Worm (Caenorhabditis elegans): ENCODE measurements around the gene B0244.17.

DNA sequence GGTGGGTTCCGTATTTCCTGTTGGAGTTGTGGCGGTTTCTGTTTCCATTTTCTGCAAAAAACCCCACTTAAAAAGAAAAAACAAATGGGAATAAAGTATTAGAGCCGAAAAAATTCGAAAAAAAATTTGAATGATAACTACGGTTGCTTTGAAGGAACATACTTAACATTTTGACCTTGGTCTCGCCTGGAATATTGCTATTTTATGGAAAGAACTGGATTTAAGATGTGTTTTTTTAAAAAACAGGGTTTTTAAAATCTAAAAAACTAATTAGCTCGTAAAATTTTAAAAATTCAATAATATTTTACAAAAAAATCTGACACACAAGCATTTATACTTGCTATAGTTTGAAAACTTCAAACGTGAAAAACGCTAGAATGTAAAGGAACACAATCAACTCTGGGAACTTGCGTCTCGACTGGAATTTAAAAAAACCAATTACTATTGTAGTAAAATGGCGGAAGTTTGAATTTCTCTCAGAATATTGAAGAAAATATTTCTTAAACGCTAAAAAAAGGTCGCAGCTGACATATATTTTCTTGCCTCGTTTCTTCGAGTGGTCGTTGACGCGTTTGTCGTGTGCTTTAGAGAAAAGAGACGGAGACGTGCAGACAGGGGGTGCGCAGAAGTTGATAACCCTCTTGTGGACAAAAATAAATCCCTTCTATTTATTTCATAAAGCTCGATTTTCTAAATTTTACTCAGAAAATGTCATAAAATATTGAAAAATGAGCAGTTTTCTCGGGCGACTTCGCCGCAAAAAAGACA is 34.9 kb upstream of the B0244.17 start, which contains the start of the genes lgg-3 and rgs-5:
- TF ChIP-seq ceh-88 (GFP tag; IDR thresholded peaks at IDR 0.05) (no peak), ztf-11 (tag; optimal IDR thresholded peaks at IDR 0.05) (no peak)
